Fruit fly (Drosophila melanogaster) S2 (cell line): Measurements from ENCODE around the gene CG7970.

Experiments used
- CG8478 ChIP-seq: fragments of >200 bp; optimal IDR thresholded peaks from 2 replicates; lab custom pipeline; 2018
- CTCF ChIP-seq, 2 experiments: fragments of >200 bp; optimal IDR thresholded peaks; 2 replicates each; lab custom pipeline; 2018

- TF ChIP-seq CG8478 (lab: Kevin White, UChicago), result no peak
- no peak for TF ChIP-seq CTCF (optimal IDR thresholded peaks at IDR 0.05; lab: Kevin White, UChicago)
These were observed 15.7 kb upstream of the CG7970 start for dm6 chr3L:1636886-1637285.
